Worm (Caenorhabditis elegans) whole organism, L4/young adult: ENCODE measurements around the gene igcm-2.
A peak's percentile ranks its signal among the peaks of the same experiment; 100 is the strongest.

Experiments
- W03F9.2 ChIP-seq: fragments of 150-350 bp; optimal IDR thresholded peaks from 2 replicates; lab custom pipeline; 2014; ENCODE audit warnings: missing biosample characterization, missing genetic modification characterization
- dao-5 ChIP-seq: sonication (generic microtip); optimal IDR thresholded peaks from 2 replicates; lab custom pipeline; 2016; ENCODE audit warnings: missing genotype, missing genetic modification characterization, moderate library complexity, missing compliant biosample characterization
- him-1 ChIP-seq: sonication (generic microtip); optimal IDR thresholded peaks from 2 replicates; lab custom pipeline; 2016; ENCODE audit warnings: missing genotype, missing genetic modification reagents, missing genetic modification characterization, missing compliant biosample characterization

The igcm-2 gene

DNA sequence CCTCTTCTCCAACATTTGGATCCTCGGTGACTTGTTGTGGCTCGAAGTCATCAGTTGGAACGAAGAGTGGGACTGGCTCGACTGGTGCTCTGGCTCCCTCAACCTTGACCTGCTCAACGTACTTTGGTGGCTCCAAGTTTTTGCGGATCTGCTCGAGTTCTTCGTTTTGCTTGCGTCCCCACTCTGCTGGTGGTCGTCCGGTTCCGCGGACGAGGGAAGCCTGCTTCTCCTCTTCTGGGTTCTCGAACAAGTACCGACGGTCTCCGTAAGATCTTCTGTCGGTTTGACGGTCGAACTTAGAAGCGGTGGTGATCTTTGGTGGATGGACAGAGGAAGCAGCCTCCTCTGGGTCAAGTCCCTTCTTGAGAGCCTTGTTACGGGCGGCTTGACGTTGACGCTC lies 17.3 kb upstream of the igcm-2 start:
- TF ChIP-seq him-1 (tag; lab: Kevin White, UChicago) (no peak), dao-5 (tag; lab: Kevin White, UChicago) (no peak), W03F9.2 (tag; lab: Kevin White, UChicago) (no peak)

DNA sequence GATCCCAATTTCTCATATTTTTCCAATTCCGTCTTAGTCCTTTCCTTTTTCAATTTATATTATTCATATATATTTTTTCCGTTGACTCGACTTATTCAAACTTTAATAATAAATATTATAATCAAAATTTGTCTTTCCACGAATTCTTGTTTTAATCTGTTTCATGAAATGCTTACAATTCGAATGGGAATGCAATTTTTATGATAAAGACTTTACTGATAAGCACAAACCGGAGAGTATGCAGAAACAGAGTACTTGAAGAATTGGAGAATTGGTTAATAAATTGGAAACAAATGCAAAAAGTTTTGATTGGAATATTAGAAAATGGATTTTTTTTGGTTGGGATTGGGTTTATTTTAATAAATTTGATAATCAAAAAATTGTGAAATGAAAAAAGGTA lies 16.9 kb upstream of the igcm-2 start:
- TF ChIP-seq dao-5 (tag; lab: Kevin White, UChicago) (no peak), W03F9.2 (tag; lab: Kevin White, UChicago) (no peak), him-1 (tag; lab: Kevin White, UChicago) (no peak)

DNA sequence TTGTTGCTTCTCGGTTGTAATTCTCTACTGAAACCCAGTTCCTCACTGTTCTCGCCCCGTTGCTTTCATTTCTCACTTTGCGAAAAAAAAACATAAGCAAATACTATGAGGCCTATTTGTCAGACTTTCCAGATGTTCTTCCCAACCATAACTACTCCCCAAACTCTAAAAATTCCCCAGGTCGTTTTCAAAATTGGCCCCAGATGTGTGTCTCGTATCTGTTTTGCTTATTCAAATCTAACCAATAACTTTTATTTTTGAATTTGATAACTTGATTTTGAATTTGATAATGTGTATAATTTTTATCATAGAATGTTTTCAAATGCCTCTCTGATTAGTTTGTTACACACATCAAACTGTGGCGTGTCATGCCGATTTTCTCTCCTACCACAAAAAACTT lies 16.4 kb upstream of the igcm-2 start:
- TF ChIP-seq W03F9.2 (tag; lab: Kevin White, UChicago) = no peak
- TF ChIP-seq him-1 (tag; lab: Kevin White, UChicago) = no peak
- no peak for TF ChIP-seq dao-5 (tag; lab: Kevin White, UChicago)

DNA sequence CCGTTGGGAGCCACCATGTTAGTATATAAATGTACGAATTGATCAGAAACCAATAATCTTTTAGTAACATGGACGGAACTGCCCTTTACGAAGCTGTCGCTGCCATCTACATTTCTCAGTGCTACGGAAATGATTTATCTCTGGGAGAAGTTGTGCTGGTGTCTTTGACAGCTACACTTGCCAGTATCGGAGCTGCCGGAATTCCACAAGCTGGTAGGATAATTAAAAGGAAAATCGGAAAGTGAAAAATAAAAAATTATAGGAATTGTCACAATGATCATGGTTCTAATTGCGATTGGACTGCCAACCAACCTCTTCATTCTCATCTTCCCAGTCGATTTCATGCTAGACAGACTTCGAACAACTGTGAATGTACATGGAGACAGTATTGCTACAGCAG lies 14.5 kb upstream of the igcm-2 start:
- TF ChIP-seq him-1 (tag; lab: Kevin White, UChicago) = no peak
- TF ChIP-seq W03F9.2 (tag; lab: Kevin White, UChicago) = no peak
- TF ChIP-seq dao-5 (tag; lab: Kevin White, UChicago) = no peak

DNA sequence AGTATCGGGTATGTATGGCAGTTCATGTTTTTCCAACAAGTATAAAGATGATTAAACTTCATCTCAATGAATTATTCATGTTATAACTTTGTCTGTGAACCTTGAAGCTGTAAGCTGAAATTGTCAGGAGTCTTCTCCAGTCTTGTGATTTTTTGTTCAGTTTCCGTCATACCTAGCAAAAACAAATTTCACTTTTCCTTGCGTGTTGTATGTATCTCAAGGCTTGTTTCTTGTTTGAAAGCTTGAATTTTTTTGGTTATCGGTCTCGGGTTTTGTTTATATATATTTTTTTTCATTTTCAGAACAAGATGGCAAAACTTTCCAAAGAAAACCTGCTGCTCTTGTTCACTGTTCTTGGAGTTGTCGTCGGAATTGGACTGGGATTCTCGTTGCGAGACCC lies 11.7 kb upstream of the igcm-2 start, which contains the start of gene glt-4:
TSS of gene glt-4 (plus strand) at position 301 of the 400 bp plus-strand sequence.
- no peak for TF ChIP-seq W03F9.2 (tag; lab: Kevin White, UChicago)
- TF ChIP-seq him-1 (tag; lab: Kevin White, UChicago) = no peak
- TF ChIP-seq dao-5 (tag; lab: Kevin White, UChicago) = no peak

DNA sequence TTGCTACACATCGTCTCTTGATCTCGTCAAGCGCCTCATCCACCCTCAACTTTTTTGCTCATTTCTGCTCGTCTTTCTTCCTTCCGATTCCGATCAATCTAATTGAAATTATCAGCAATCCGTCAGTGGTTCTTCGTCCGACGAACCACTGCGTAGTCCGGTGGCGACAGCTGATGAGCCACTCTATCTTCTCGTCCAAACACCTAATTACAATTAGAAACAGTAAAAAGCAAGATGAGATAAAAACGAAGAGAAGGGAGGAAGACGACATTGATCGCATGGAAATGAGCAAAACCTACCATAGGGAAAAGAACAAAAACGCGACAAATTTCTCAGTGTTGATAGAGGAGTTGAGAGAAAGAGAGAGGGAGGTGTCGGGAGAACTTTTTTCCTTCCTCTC lies 8.1 kb upstream of the igcm-2 start:
- no peak for TF ChIP-seq dao-5 (tag; lab: Kevin White, UChicago)
- no peak for TF ChIP-seq W03F9.2 (tag; lab: Kevin White, UChicago)
- no peak for TF ChIP-seq him-1 (tag; lab: Kevin White, UChicago)

DNA sequence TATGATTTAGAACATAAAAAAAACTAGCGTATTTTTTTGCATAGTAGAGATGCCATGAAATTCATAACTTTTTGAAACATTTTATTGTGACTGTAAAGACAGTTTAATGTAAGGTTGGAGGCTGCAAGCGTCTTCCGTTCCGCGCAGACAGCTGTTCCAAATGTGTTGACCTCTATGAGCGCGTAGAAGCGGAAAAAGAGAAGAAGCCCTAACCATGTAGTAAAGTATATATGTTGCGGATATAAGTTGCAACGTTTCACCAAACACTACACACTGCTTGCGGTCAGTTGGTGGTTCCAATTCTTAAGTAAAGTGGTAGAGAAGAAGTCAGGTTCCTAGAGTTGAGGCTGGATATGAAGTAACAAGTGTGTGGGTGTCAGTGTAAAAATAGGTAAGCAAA lies 2.8 kb downstream of the igcm-2 start:
- TF ChIP-seq dao-5 (tag; lab: Kevin White, UChicago) (no peak), W03F9.2 (tag; lab: Kevin White, UChicago) (no peak), him-1 (tag; lab: Kevin White, UChicago) (no peak)

DNA sequence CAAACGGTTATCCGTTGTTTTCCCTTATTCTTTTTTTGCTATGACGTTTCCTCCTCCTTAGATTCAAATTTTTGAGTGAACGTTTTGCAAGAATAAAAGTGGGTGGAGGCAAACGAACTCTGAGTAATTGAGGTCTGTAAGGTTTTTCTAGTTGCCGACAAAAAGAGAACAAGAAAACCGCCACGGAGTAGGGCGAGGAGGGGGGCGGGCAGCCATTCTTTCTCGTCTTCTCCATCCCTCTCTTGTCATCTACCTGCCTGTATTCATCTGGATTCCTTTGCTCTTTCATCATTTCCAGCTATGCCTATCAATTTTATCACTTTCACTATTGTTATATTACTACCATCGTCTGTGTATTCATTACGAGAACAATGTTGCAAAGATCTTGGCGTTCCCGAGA lies 6.2 kb downstream of the igcm-2 start, which contains the start of gene igdb-3:
TSS of gene igdb-3 (plus strand) at position 301 of the 400 bp plus-strand sequence.
- TF ChIP-seq dao-5 (tag; lab: Kevin White, UChicago) = no peak
- no peak for TF ChIP-seq W03F9.2 (tag; lab: Kevin White, UChicago)
- no peak for TF ChIP-seq him-1 (tag; lab: Kevin White, UChicago)

DNA sequence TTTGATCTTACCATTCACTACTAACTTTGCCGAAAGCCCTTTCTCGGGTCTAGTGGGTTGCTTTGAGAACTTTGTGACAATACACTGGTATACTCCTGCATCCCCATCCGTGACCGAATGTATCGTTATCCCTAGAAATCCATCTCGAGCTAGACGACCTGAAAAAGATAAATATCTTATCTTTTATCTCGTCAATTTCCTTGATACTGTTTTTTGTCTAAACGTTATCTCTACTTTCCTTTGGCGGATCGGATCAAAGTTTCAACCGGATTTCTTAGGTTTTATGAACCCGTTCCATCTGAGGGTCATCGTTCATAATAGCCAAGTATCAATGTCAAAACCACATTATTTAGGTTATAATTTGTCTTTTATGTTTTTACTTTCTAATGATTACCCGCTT lies 6.9 kb downstream of the igcm-2 start:
- TF ChIP-seq him-1 (tag; lab: Kevin White, UChicago) (no peak), W03F9.2 (tag; lab: Kevin White, UChicago) (no peak), dao-5 (tag; lab: Kevin White, UChicago) (no peak)

DNA sequence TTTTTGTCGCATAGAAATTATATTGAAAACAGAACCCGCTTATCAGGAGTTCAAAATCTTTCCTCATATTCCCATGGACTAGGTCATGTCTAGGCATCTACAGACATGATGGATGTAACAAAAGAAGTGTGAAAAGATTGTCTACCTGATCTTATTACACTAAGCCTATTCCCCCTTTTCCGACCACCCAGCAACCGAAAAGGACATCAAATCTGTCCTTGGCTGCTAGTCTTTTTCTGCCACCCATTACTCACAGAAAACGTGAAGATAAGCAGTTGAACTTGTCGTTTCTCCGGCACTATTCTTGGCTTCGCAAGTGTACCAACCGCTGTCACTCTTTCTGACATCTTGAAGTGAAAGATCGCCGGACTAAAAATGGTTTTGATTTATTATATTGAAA lies 8.5 kb downstream of the igcm-2 start:
- no peak for TF ChIP-seq W03F9.2 (tag; lab: Kevin White, UChicago)
- no peak for TF ChIP-seq him-1 (tag; lab: Kevin White, UChicago)
- TF ChIP-seq dao-5 (tag; lab: Kevin White, UChicago) = no peak

DNA sequence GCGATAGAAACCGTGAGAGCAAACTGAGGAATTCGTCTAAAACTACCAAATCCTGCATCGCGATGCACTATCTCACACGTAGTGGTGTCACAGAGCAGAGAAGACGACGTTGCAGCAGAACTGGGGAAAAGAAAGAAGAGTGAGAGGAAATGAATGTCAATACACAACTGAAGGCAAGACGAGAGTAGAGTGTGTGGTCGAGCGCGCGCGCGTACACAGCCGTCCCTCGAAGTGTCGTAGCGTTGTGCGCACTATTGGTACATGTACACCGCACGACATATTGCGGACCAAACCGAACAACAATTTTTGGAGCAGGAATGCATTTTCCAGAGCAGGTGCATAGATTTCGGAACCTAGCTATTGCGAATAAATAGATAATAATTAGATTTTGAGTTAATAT lies 13.0 kb downstream of the igcm-2 start:
- no peak for TF ChIP-seq dao-5 (tag; lab: Kevin White, UChicago)
- TF ChIP-seq him-1 (tag; lab: Kevin White, UChicago) = peak; percentile 47

DNA sequence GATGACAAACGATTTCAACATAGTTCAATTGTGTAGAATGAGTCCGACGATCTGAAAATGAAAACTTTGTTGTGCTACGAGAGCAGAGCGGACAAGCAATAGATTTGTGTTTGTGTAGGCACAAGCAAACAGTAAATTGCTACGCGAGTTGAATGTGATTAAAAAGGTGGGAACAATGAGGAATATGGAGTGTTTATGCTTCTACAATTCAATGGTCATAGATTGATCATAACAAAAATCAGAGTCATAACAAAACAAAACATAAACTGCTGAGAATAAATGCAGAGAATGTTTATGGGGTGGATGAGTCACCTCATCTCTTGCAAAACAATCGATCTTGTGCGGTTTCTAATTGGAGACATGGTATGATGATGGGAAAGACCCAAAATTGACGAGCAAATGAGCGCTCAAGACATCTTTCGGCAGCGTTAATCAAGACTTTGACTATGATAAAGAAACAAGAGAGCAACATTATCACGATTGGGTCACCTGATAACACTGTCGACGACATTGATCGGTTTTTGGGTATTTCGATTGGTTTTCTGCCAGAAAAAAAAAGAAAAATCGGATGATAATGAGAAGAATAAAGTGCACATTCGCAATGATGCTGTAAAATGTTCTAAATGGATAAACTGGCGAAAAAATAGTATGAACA lies 13.6 kb downstream of the igcm-2 start, which contains the start of gene lmp-1:
TSS of gene lmp-1 (minus strand) at position 51 of the 655 bp plus-strand sequence.
- TF ChIP-seq dao-5 (tag; lab: Kevin White, UChicago) (no peak), him-1 (tag; lab: Kevin White, UChicago) (no peak), W03F9.2 (tag; lab: Kevin White, UChicago) (no peak)

DNA sequence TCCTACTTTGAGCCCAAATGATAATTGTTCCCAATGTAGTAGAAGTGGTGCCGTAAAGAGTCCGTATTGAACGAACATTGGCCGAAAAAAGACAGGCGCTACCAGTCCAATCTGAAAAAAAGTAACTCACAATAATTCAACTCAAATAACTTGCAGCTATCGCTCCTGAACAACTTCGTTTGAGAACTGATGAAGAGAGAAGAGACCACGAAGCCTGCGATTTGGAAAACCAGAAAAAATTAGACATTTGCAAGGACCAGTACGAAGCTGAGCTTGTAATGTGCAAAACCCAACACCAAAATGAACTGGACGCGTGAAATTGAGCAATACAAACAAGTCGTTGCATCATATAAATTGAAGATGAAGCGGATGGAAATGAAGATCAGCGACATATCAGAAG lies 16.9 kb downstream of the igcm-2 start, which contains the start of gene C03B1.1:
TSS of gene C03B1.1 (plus strand) at position 301 of the 400 bp plus-strand sequence.
- TF ChIP-seq him-1 (tag; lab: Kevin White, UChicago) (no peak), W03F9.2 (tag; lab: Kevin White, UChicago) (no peak), dao-5 (tag; lab: Kevin White, UChicago) (no peak)

DNA sequence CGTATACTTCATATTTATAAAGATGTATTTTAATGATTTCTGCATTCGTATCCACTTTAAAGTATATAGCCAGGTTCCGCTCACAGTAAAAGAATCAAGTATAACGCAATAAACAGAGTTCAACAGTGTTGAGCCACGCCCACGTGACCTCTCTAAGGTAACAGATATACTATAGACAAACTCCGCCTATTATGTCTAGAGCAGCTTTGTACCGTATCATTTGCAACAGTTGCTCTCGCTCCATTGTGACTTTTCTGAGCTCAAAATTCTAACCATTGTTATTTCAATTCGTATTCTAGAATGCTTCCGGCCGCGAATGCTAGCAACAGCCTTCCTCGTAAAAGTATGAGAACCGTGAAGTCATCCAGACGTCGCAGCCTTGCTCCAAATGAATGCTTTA lies 18.0 kb downstream of the igcm-2 start, which contains the start of gene C03B1.17:
TSS of gene C03B1.17 (plus strand) at position 301 of the 400 bp plus-strand sequence.
- TF ChIP-seq him-1 (tag; lab: Kevin White, UChicago) (no peak), W03F9.2 (tag; lab: Kevin White, UChicago) (no peak), dao-5 (tag; lab: Kevin White, UChicago) (no peak)
